Fruit fly (Drosophila melanogaster) S2 (cell line): ENCODE measurements around the gene Rdh.

Experiments used
- CG8478 ChIP-seq: fragments of >200 bp; optimal IDR thresholded peaks from 2 replicates; lab custom pipeline; 2018
- CTCF ChIP-seq, 2 experiments: fragments of >200 bp; optimal IDR thresholded peaks; 2 replicates each; lab custom pipeline; 2018

DNA sequence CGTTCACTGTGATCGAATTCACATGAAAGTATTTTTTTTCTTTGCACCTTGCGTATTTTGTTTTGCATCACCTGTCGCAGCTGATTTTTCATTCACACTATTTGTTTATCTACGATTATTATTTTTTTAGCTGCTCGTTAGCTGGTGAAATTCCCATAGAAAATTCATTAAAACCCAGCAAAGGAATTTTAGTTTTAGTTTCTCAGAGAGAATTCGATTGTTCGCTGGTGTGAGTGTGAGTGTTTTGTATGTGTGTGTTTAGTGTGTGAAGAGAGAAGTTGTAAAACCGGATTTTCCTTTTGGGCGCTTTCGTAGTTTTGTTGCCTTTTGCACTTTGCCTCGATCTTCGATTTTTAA, 38.2 kb upstream of the Rdh start:
- TF ChIP-seq CG8478 (lab: Kevin White, UChicago) = no peak
- TF ChIP-seq CTCF (optimal IDR thresholded peaks at IDR 0.05; lab: Kevin White, UChicago) = no peak
